Worm (Caenorhabditis elegans) whole organism, L1 larva: ENCODE data around the gene glb-31.

Experiments
- C04F5.9 ChIP-seq: sonication (generic microtip); optimal IDR thresholded peaks from 2 replicates; lab custom pipeline; 2016; ENCODE audit warnings: missing genetic modification characterization, missing compliant biosample characterization
- C34B4.2 ChIP-seq: sonication (generic microtip); optimal IDR thresholded peaks from 2 replicates; lab custom pipeline; 2017; ENCODE audit warnings: mild to moderate bottlenecking, missing genetic modification characterization, missing compliant biosample characterization
- aha-1 ChIP-seq: fragments of 150-350 bp; optimal IDR thresholded peaks from 2 replicates; lab custom pipeline; 2014; ENCODE audit warnings: missing biosample characterization, missing genetic modification characterization
- alr-1 ChIP-seq: fragments of 200-800 bp; sonication (Bioruptor generic); optimal IDR thresholded peaks from 2 replicates; lab custom pipeline; 2018; ENCODE audit warnings: borderline replicate concordance, mild to moderate bottlenecking, missing genetic modification characterization, missing compliant biosample characterization
- ama-1 ChIP-seq: fragments of 150-350 bp; optimal IDR thresholded peaks from 2 replicates; lab custom pipeline; 2014
- blmp-1 ChIP-seq: fragments of 150-350 bp; optimal IDR thresholded peaks from 2 replicates; lab custom pipeline; 2014; ENCODE audit warnings: missing biosample characterization, missing genetic modification characterization
- ceh-90 ChIP-seq: sonication (generic microtip); optimal IDR thresholded peaks from 2 replicates; lab custom pipeline; 2016; ENCODE audit warnings: missing genetic modification characterization, missing compliant biosample characterization
- dpl-1 ChIP-seq, 3 experiments: fragments of 150-350 bp in 2 of 3; sonication (generic microtip) in 1 of 3; optimal IDR thresholded peaks; 2 replicates each; lab custom pipeline; 2014 to 2017; ENCODE audit warnings: missing biosample characterization in 3 of 3, missing genetic modification characterization in 3 of 3, missing genetic modification reagents in 3 of 3
- efl-1 ChIP-seq, 4 experiments: fragments of 150-350 bp; optimal IDR thresholded peaks in 3 of 4; peaks in 1 of 4; 1 replicate in 1 of 4; 2 replicates in 3 of 4; lab custom pipeline; 2014; ENCODE audit warnings: missing biosample characterization in 2 of 4, missing genetic modification characterization in 2 of 4, missing genetic modification reagents in 2 of 4
- elt-2 ChIP-seq: sonication (generic microtip); optimal IDR thresholded peaks from 2 replicates; lab custom pipeline; 2016; ENCODE audit warnings: missing genetic modification characterization, mild to moderate bottlenecking, inconsistent platforms, missing compliant biosample characterization, missing genetic modification reagents
- elt-3 ChIP-seq, 6 experiments: fragments of 150-350 bp in 1 of 6; sonication (generic microtip); optimal IDR thresholded peaks; 2 replicates each; lab custom pipeline; 2017 to 2018; ENCODE audit warnings: missing biosample characterization in 6 of 6, missing genetic modification characterization in 6 of 6, inconsistent platforms in 1 of 6
- ets-5 ChIP-seq: fragments of 200-800 bp; sonication (Bioruptor generic); IDR thresholded peaks from 2 replicates; pipeline ENCODE4 v1.3.6; 2022; ENCODE audit warnings: missing genetic modification characterization, missing compliant biosample characterization
- fkh-8 ChIP-seq: sonication (generic microtip); optimal IDR thresholded peaks from 2 replicates; lab custom pipeline; 2016; ENCODE audit warnings: mild to moderate bottlenecking, missing genetic modification characterization, missing compliant biosample characterization
- hpl-2 ChIP-seq: fragments of 150-350 bp; optimal IDR thresholded peaks from 2 replicates; lab custom pipeline; 2014; ENCODE audit warnings: missing biosample characterization, missing genetic modification reagents, missing genetic modification characterization
- irx-1 ChIP-seq: sonication (generic microtip); optimal IDR thresholded peaks from 2 replicates; lab custom pipeline; 2016; ENCODE audit warnings: missing genetic modification characterization, missing compliant biosample characterization
- lin-13 ChIP-seq: fragments of 150-350 bp; optimal IDR thresholded peaks from 2 replicates; lab custom pipeline; 2014; ENCODE audit warnings: missing biosample characterization, missing genetic modification reagents, missing genetic modification characterization
- lin-14 ChIP-seq: fragments of 200-800 bp; sonication (Bioruptor generic); optimal IDR thresholded peaks from 2 replicates; lab custom pipeline; 2018; ENCODE audit warnings: mild to moderate bottlenecking, missing genetic modification characterization, moderate library complexity, missing compliant biosample characterization
- lin-15B ChIP-seq: fragments of 150-350 bp; sonication (generic microtip); optimal IDR thresholded peaks from 3 replicates; lab custom pipeline; 2014; ENCODE audit warnings: missing biosample characterization, missing genetic modification characterization
- lin-39 ChIP-seq: fragments of 150-350 bp; optimal IDR thresholded peaks from 2 replicates; lab custom pipeline; 2014; ENCODE audit warnings: missing biosample characterization, missing genetic modification reagents, missing genetic modification characterization
- lir-3 ChIP-seq: sonication (generic microtip); optimal IDR thresholded peaks from 2 replicates; lab custom pipeline; 2016; ENCODE audit warnings: mild to moderate bottlenecking, missing genetic modification characterization, moderate library complexity, missing compliant biosample characterization; ENCODE audit not compliant: poor library complexity
- mef-2 ChIP-seq: fragments of 150-350 bp; optimal IDR thresholded peaks from 2 replicates; lab custom pipeline; 2014; ENCODE audit warnings: missing biosample characterization, missing genetic modification characterization
- nhr-20 ChIP-seq: sonication (generic microtip); optimal IDR thresholded peaks from 2 replicates; lab custom pipeline; 2016; ENCODE audit warnings: mild to moderate bottlenecking, missing genetic modification characterization, missing compliant biosample characterization
- nhr-47 ChIP-seq: sonication (generic microtip); optimal IDR thresholded peaks from 2 replicates; lab custom pipeline; 2016; ENCODE audit warnings: mild to moderate bottlenecking, missing genetic modification characterization, moderate library complexity, missing compliant biosample characterization
- nhr-71 ChIP-seq: sonication (generic microtip); optimal IDR thresholded peaks from 2 replicates; lab custom pipeline; 2016; ENCODE audit warnings: mild to moderate bottlenecking, missing genetic modification characterization, moderate library complexity, missing compliant biosample characterization
- nhr-76 ChIP-seq: sonication (generic microtip); optimal IDR thresholded peaks from 2 replicates; lab custom pipeline; 2017; ENCODE audit warnings: missing biosample characterization, missing genetic modification characterization
- nhr-77 ChIP-seq: fragments of 150-350 bp; optimal IDR thresholded peaks from 2 replicates; lab custom pipeline; 2014; ENCODE audit warnings: missing biosample characterization, missing genetic modification characterization
- nhr-85 ChIP-seq: sonication (generic microtip); peaks from one replicate; lab custom pipeline; 2016; ENCODE audit warnings: missing genetic modification characterization, inconsistent platforms, missing compliant biosample characterization
- pax-3 ChIP-seq: fragments of 200-800 bp; sonication (Bioruptor generic); optimal IDR thresholded peaks from 2 replicates; lab custom pipeline; 2018; ENCODE audit warnings: mild to moderate bottlenecking, missing genetic modification characterization, moderate library complexity, missing compliant biosample characterization
- pqm-1 ChIP-seq: sonication (generic microtip); optimal IDR thresholded peaks from 3 replicates; lab custom pipeline; 2017; ENCODE audit warnings: missing biosample characterization, missing genetic modification characterization
- rnt-1 ChIP-seq: sonication (generic microtip); optimal IDR thresholded peaks from 2 replicates; lab custom pipeline; 2016; ENCODE audit warnings: mild to moderate bottlenecking, missing genetic modification characterization, moderate library complexity, missing compliant biosample characterization
- snpc-4 ChIP-seq: fragments of 150-350 bp; optimal IDR thresholded peaks from 2 replicates; lab custom pipeline; 2014; ENCODE audit warnings: missing biosample characterization, missing genetic modification characterization
- sup-37 ChIP-seq: fragments of 200-800 bp; sonication (Bioruptor generic); optimal IDR thresholded peaks from 2 replicates; lab custom pipeline; 2018; ENCODE audit warnings: mild to moderate bottlenecking, missing genetic modification characterization, missing compliant biosample characterization
- swsn-7 ChIP-seq: sonication (generic microtip); optimal IDR thresholded peaks from 2 replicates; lab custom pipeline; 2016; ENCODE audit warnings: missing genetic modification characterization, missing compliant biosample characterization
- unc-30 ChIP-seq: sonication (generic microtip); optimal IDR thresholded peaks from 2 replicates; lab custom pipeline; 2017; ENCODE audit warnings: missing biosample characterization, missing genetic modification characterization
- unc-62 ChIP-seq: fragments of 150-350 bp; optimal IDR thresholded peaks from 2 replicates; lab custom pipeline; 2014; ENCODE audit warnings: missing biosample characterization, missing genetic modification reagents, missing genetic modification characterization
- unc-86 ChIP-seq: sonication (generic microtip); optimal IDR thresholded peaks from 2 replicates; lab custom pipeline; 2016; ENCODE audit warnings: missing genetic modification characterization, missing compliant biosample characterization

Gene glb-31

DNA sequence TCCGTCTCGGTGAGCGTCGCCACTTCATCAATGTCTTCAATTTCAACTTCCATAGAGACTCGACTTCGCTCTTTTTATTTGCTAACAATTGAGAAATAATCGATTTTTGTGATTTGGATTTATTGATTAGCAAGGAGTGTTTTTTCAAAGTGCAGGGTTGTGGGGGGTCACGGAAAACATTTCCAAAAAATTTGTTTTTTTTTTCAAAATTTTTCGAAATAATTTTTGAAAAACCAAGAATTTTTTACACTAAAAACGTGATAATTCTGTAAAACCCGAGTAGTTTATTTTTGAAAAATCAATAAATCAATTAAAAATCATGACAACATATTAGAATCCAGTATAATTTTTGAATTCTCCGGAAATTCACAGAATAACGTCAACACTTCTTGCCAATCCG, 26.0 kb downstream of the glb-31 start, which contains the start of gene Y57G7A.5:
TSS of gene Y57G7A.5 (minus strand) at position 101 of the 400 bp plus-strand sequence.
- TF ChIP-seq ets-5 (no peak), pqm-1 (no peak), snpc-4 (tag; lab: Kevin White, UChicago) (no peak), elt-2 (tag; lab: Kevin White, UChicago) (no peak), nhr-85 (tag; lab: Kevin White, UChicago) (no peak), irx-1 (no peak), nhr-77 (no peak)

DNA sequence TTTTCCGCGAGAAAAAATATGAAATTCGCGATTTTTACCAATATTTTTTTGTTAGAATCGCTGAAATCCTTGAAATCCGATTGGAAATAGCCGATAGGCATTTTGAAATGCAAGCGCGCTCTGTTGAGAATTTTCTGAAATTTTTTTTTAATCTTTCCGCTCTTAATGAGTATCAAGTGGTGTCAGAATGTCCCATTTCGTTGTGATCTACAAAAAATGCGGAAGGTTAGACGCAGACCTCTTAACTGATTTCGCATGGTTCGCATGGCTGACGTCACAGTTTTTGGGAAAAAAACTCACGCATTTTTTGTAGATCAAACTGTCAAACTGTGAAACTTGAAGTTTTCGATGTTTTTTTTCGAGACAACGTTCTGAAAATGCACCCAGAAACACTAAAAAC, 29.6 kb downstream of the glb-31 start, which contains the start of gene srw-66:
TSS of gene srw-66 (minus strand) at position 101 of the 400 bp plus-strand sequence.
- TF ChIP-seq lin-39 (tag; lab: Kevin White, UChicago), result no peak
- no peak for TF ChIP-seq efl-1 (optimal IDR thresholded peaks at IDR 0.05; lab: Kevin White, UChicago)
- TF ChIP-seq efl-1 (GFP tag; optimal IDR thresholded peaks at IDR 0.05 in 1 of 2; lab: Kevin White, UChicago), result peak in 1 of 2 experiments; percentile 43

DNA sequence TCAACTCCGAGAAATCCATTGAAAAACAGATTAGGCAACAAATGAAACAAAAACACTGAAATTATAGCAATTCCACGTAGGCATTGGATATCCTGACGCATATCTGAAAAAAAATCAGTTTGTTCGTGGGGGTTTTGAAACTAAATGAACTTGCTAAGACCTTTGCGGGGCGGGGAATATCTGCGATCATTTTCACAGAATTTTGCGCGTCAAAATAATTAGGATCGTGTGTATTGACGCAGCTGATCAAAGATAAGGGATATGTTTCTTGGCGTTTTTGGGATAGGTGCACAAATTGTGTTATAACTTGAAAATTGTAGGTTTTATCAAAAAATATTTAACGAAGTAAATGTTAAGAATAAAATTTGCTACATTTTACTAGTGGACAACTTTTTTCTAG, 34.7 kb downstream of the glb-31 start, which contains the start of gene oac-30:
TSS of gene oac-30 (minus strand) at position 101 of the 400 bp plus-strand sequence.
- TF ChIP-seq lin-13 (GFP tag; lab: Kevin White, UChicago) (no peak), aha-1 (tag; lab: Kevin White, UChicago) (no peak), nhr-85 (tag; lab: Kevin White, UChicago) (no peak)

DNA sequence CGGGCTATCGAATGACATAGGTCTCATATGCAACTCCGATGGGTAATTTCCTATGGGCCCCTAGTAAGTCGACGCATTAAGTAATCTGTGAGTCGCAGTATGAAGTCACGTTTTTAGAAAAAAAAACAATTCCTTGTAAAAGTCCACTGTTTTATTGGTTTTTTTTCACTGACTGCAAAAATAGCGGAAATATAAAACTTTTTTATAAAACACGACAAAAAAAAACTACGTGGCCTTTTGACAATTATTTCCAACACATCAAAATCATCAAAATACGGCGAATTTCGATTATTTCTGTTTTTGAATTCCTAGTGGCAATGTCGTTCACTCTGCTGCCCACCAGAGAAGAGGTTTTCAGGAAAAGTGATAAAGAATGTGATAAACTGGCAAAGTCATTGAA, 42.8 kb downstream of the glb-31 start, which contains the start of gene clpr-2:
TSS of gene clpr-2 (plus strand) at position 301 of the 400 bp plus-strand sequence.
- TF ChIP-seq C04F5.9 (no peak), swsn-7 (tag; lab: Kevin White, UChicago) (no peak), sup-37 (GFP tag; lab: Kevin White, UChicago) (no peak), nhr-71 (tag; lab: Kevin White, UChicago) (no peak), C34B4.2 (tag; lab: Kevin White, UChicago) (no peak), ceh-90 (no peak), alr-1 (tag; lab: Kevin White, UChicago) (no peak), unc-30 (tag; lab: Kevin White, UChicago) (no peak)

DNA sequence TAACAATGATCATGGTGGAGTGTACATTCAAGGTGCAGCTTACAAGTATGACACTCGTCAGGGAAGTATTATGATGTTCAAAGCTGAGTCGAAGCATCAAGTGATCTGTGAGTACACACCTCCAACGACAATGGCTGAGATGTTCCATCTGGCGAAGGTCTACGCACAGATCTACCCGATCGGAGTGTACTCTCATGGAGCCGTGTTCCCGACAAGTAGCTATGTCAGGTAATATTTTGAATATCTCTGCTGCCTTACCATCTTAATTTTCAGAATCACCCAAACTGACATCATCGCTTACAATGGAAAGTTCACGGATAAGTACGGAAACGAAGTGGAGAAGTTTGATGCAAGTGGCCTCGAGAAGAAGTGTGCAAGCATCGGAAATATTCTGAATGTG, 44.7 kb downstream of the glb-31 start:
- TF ChIP-seq hpl-2 (GFP tag; lab: Kevin White, UChicago) (no peak), blmp-1 (tag; lab: Kevin White, UChicago) (no peak), unc-62 (GFP tag; lab: Kevin White, UChicago) (no peak), elt-3 (tag; optimal IDR thresholded peaks at IDR 0.05; lab: Kevin White, UChicago) (no peak)
- TF ChIP-seq, all 84 proteins: peak for 0

DNA sequence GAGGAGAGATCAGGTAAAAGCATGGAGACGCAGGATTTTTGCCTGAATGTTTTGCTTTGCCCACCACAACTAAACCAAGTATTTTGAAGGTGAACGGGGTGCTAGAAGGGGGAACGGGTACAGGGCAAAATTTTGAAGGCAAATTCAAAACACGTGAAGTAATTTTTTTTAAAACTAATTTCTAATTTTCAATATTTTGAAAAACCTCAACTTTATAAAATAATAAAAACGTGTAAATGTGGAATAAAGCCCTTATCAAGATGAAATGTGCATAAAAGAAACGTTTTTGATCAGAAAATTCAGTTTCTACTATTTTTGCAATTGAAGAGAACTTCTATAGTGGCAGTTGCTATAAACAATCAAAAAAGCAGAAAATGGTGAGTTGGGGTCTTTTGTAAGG, 45.8 kb downstream of the glb-31 start, which contains the start of gene clec-119:
TSS of gene clec-119 (plus strand) at position 301 of the 400 bp plus-strand sequence.
- no peak for TF ChIP-seq dpl-1 (GFP tag; optimal IDR thresholded peaks at IDR 0.05; lab: Kevin White, UChicago)
- TF ChIP-seq hpl-2 (GFP tag; lab: Kevin White, UChicago), result no peak
- TF ChIP-seq irx-1, result no peak

DNA sequence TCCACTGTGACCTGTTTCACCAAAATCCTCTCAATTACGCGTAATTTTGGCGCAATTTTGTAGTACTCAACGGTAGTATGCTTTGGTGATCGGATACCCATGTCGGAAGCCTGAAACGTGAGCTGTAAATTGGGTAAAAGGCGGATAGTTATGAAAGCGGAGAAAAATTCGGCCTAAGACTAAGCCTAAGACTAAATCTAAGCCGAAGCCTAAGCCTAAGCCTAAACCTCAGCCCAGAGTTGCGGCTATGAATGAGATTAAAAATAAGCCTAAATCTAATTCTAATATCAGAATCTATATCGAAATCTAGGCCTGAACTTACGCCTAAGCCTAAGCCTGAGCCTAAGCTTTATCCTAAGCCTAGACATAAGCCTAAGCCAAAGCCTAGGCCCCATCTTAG, 49.2 kb downstream of the glb-31 start, which contains the start of gene lin-42:
TSS of gene lin-42 (minus strand) at position 101 of the 400 bp plus-strand sequence.
- TF ChIP-seq lin-15B (tag; lab: Kevin White, UChicago) (no peak), mef-2 (tag; lab: Kevin White, UChicago) (no peak), nhr-85 (tag; lab: Kevin White, UChicago) (no peak), pax-3 (tag; lab: Kevin White, UChicago) (no peak), fkh-8 (tag; lab: Kevin White, UChicago) (no peak), hpl-2 (GFP tag; lab: Kevin White, UChicago) (no peak), swsn-7 (tag; lab: Kevin White, UChicago) (no peak), rnt-1 (tag; lab: Kevin White, UChicago) (no peak), nhr-47 (tag; lab: Kevin White, UChicago) (no peak), nhr-20 (no peak), ceh-90 (no peak), unc-86 (tag; lab: Kevin White, UChicago) (no peak), nhr-76 (tag; lab: Kevin White, UChicago) (no peak), ama-1 (lab: Kevin White, UChicago) (no peak), pqm-1 (no peak), lir-3 (tag; lab: Kevin White, UChicago) (no peak), lin-14 (GFP tag; lab: Kevin White, UChicago) (no peak)
- TF ChIP-seq, all 84 proteins: peak for 0
